Fruit fly (Drosophila melanogaster) whole organism, embryonic: ENCODE measurements around the gene CG14511.

Experiments used
- Bdp1 ChIP-seq: fragments of 200-800 bp; sonication (Bioruptor generic); optimal IDR thresholded peaks from 3 replicates; lab custom pipeline; 2016; ENCODE audit warnings: missing biosample characterization, missing genetic modification characterization
- Bteb2 ChIP-seq: fragments of 200-800 bp; sonication (Bioruptor generic); optimal IDR thresholded peaks from 2 replicates; lab custom pipeline; 2016; ENCODE audit warnings: missing biosample characterization, missing genetic modification characterization
- CG11247 ChIP-seq: fragments of 200-800 bp; sonication (Bioruptor generic); IDR thresholded peaks from 2 replicates; pipeline ENCODE4 v1.3.6; 2022; ENCODE audit warnings: missing biosample characterization, missing genetic modification characterization
- CG12942 ChIP-seq: fragments of 200-800 bp; sonication (Bioruptor generic); optimal IDR thresholded peaks from 3 replicates; lab custom pipeline; 2016; ENCODE audit warnings: missing biosample characterization, missing genetic modification characterization
- CG13775 ChIP-seq: fragments of 200-800 bp; sonication (Bioruptor generic); optimal IDR thresholded peaks from 3 replicates; lab custom pipeline; 2017; ENCODE audit warnings: missing biosample characterization, mild to moderate bottlenecking, missing genetic modification characterization
- CG15073 ChIP-seq: fragments of 200-800 bp; sonication (Bioruptor generic); optimal IDR thresholded peaks from 2 replicates; lab custom pipeline; 2016; ENCODE audit warnings: missing biosample characterization, missing genetic modification characterization
- CG1603 ChIP-seq: fragments of 200-800 bp; sonication (Bioruptor generic); optimal IDR thresholded peaks from 2 replicates; lab custom pipeline; 2019; ENCODE audit warnings: missing biosample characterization, mild to moderate bottlenecking, missing genetic modification characterization, moderate library complexity
- CG17612 ChIP-seq: fragments of 200-800 bp; sonication (Bioruptor generic); IDR thresholded peaks from 2 replicates; pipeline ENCODE4 v1.3.6; 2022; ENCODE audit warnings: missing biosample characterization, missing genetic modification characterization
- CG2116 ChIP-seq: fragments of 200-800 bp; sonication (Bioruptor generic); optimal IDR thresholded peaks from 3 replicates; lab custom pipeline; 2018; ENCODE audit warnings: missing biosample characterization, mild to moderate bottlenecking, missing genetic modification characterization
- CG2712 ChIP-seq: fragments of 200-800 bp; optimal IDR thresholded peaks from 3 replicates; lab custom pipeline; 2019; ENCODE audit warnings: missing biosample characterization, mild to moderate bottlenecking, missing genetic modification characterization, moderate library complexity
- CG3163 ChIP-seq: fragments of 200-800 bp; sonication (Bioruptor generic); optimal IDR thresholded peaks from 3 replicates; lab custom pipeline; 2016; ENCODE audit warnings: missing biosample characterization, missing genetic modification characterization
- CG4282 ChIP-seq: fragments of 200-800 bp; sonication (Bioruptor generic); optimal IDR thresholded peaks from 2 replicates; lab custom pipeline; 2016; ENCODE audit warnings: missing biosample characterization, missing genetic modification characterization
- CG4360 ChIP-seq: fragments of 200-800 bp; sonication (Bioruptor generic); IDR thresholded peaks from 2 replicates; pipeline ENCODE4 v1.3.6; 2022; ENCODE audit warnings: missing biosample characterization, missing genetic modification characterization
- CG5180 ChIP-seq: fragments of 200-800 bp; sonication (Bioruptor generic); optimal IDR thresholded peaks from 3 replicates; lab custom pipeline; 2017; ENCODE audit warnings: missing biosample characterization, missing genetic modification characterization, mild to moderate bottlenecking, moderate library complexity, missing genetic modification reagents
- CG6683 ChIP-seq: fragments of 200-800 bp; sonication (Bioruptor generic); optimal IDR thresholded peaks from 2 replicates; lab custom pipeline; 2017; ENCODE audit warnings: missing biosample characterization, mild to moderate bottlenecking, missing genetic modification characterization, missing genetic modification reagents
- CG7357 ChIP-seq: fragments of 200-800 bp; sonication (Bioruptor generic); IDR thresholded peaks from 3 replicates; pipeline ENCODE4 v1.3.6; 2022; ENCODE audit warnings: missing biosample characterization, missing genetic modification characterization
- CG7987 ChIP-seq: fragments of 200-800 bp; sonication (Bioruptor generic); optimal IDR thresholded peaks from 2 replicates; lab custom pipeline; 2018; ENCODE audit warnings: missing biosample characterization, mild to moderate bottlenecking, missing genetic modification characterization, moderate library complexity
- CoRest ChIP-seq: fragments of 200-800 bp; sonication (Bioruptor generic); optimal IDR thresholded peaks from 3 replicates; lab custom pipeline; 2018; ENCODE audit warnings: missing biosample characterization, mild to moderate bottlenecking, missing genetic modification characterization, moderate library complexity
- CrebB ChIP-seq: fragments of 200-800 bp; sonication (Bioruptor generic); optimal IDR thresholded peaks from 3 replicates; lab custom pipeline; 2018; ENCODE audit warnings: missing biosample characterization, mild to moderate bottlenecking, missing genetic modification characterization
- Dad ChIP-seq: fragments of 200-800 bp; sonication (Bioruptor generic); optimal IDR thresholded peaks from 3 replicates; lab custom pipeline; 2016; ENCODE audit warnings: missing biosample characterization, missing genetic modification characterization
- Dek ChIP-seq: fragments of 200-800 bp; sonication (Bioruptor generic); optimal IDR thresholded peaks from 3 replicates; lab custom pipeline; 2019; ENCODE audit warnings: missing biosample characterization, mild to moderate bottlenecking, missing genetic modification characterization, moderate library complexity
- HLH3B ChIP-seq: fragments of 200-800 bp; sonication (Bioruptor generic); IDR thresholded peaks from 2 replicates; pipeline ENCODE4 v1.3.6; 2022; ENCODE audit warnings: missing biosample characterization, missing genetic modification characterization
- Hand ChIP-seq: fragments of 200-800 bp; sonication (Bioruptor generic); optimal IDR thresholded peaks from 2 replicates; lab custom pipeline; 2017; ENCODE audit warnings: mild to moderate bottlenecking, missing biosample characterization, missing genetic modification reagents, missing genetic modification characterization
- Hmr ChIP-seq: fragments of 200-800 bp; sonication (Bioruptor generic); optimal IDR thresholded peaks from 3 replicates; lab custom pipeline; 2017; ENCODE audit warnings: mild to moderate bottlenecking, missing biosample characterization, missing genetic modification reagents, missing genetic modification characterization
- Hr51 ChIP-seq, 2 experiments: fragments of 200-800 bp; sonication (Bioruptor generic); optimal IDR thresholded peaks; 2 replicates in 1 of 2; 3 replicates in 1 of 2; lab custom pipeline; 2016 to 2018; ENCODE audit warnings: missing biosample characterization in 2 of 2, missing genetic modification characterization in 2 of 2, mild to moderate bottlenecking in 1 of 2, moderate library complexity in 1 of 2
- Kr ChIP-seq: fragments of 200-800 bp; sonication (Bioruptor generic); optimal IDR thresholded peaks from 2 replicates; lab custom pipeline; 2017; ENCODE audit warnings: missing biosample characterization, mild to moderate bottlenecking, missing genetic modification characterization
- NK7.1 ChIP-seq: fragments of 200-800 bp; sonication (Bioruptor generic); optimal IDR thresholded peaks from 3 replicates; lab custom pipeline; 2016; ENCODE audit warnings: missing biosample characterization, missing genetic modification characterization
- TFAM ChIP-seq: fragments of 200-800 bp; sonication (Bioruptor generic); optimal IDR thresholded peaks from 2 replicates; lab custom pipeline; 2017; ENCODE audit warnings: missing biosample characterization, missing genetic modification characterization, inconsistent platforms
- amos ChIP-seq: fragments of 200-800 bp; sonication (Bioruptor generic); IDR thresholded peaks from 2 replicates; pipeline ENCODE4 v1.3.6; 2022; ENCODE audit warnings: missing biosample characterization, missing genetic modification characterization; ENCODE audit not compliant: partially characterized antibody
- az2 ChIP-seq: fragments of 200-800 bp; sonication (Bioruptor generic); optimal IDR thresholded peaks from 3 replicates; lab custom pipeline; 2016; ENCODE audit warnings: missing biosample characterization, missing genetic modification characterization
- chn ChIP-seq: fragments of 200-800 bp; sonication (Bioruptor generic); optimal IDR thresholded peaks from 2 replicates; lab custom pipeline; 2016; ENCODE audit warnings: missing biosample characterization, missing genetic modification characterization
- dati ChIP-seq: fragments of 200-800 bp; sonication (Bioruptor generic); IDR thresholded peaks from 2 replicates; pipeline ENCODE4 v1.3.6; 2022; ENCODE audit warnings: missing biosample characterization, missing genetic modification characterization
- dysf ChIP-seq: fragments of 200-800 bp; sonication (Bioruptor generic); IDR thresholded peaks from 3 replicates; pipeline ENCODE4 v1.3.6; 2022; ENCODE audit warnings: missing biosample characterization, missing genetic modification characterization
- en ChIP-seq: fragments of 200-800 bp; sonication (Bioruptor generic); optimal IDR thresholded peaks from 2 replicates; lab custom pipeline; 2016; ENCODE audit warnings: missing biosample characterization, missing genetic modification characterization
- eve ChIP-seq, 2 experiments: fragments of >200 bp; optimal IDR thresholded peaks; 2 replicates each; lab custom pipeline; 2017; ENCODE audit warnings: missing biosample characterization in 2 of 2, missing genetic modification characterization in 2 of 2
- fu2 ChIP-seq: fragments of 200-800 bp; sonication (Bioruptor generic); optimal IDR thresholded peaks from 2 replicates; lab custom pipeline; 2016; ENCODE audit warnings: missing biosample characterization, missing genetic modification characterization
- gcm2 ChIP-seq: fragments of 200-800 bp; sonication (Bioruptor generic); optimal IDR thresholded peaks from 2 replicates; lab custom pipeline; 2016; ENCODE audit warnings: missing biosample characterization, missing genetic modification characterization
- h ChIP-seq: fragments of >200 bp; optimal IDR thresholded peaks from 2 replicates; lab custom pipeline; 2017
- jigr1 ChIP-seq: fragments of 200-800 bp; sonication (Bioruptor generic); IDR thresholded peaks from 3 replicates; pipeline ENCODE4 v1.3.6; 2022; ENCODE audit warnings: missing biosample characterization, missing genetic modification characterization
- kah ChIP-seq: fragments of 200-800 bp; sonication (Bioruptor generic); optimal IDR thresholded peaks from 2 replicates; lab custom pipeline; 2018; ENCODE audit warnings: missing biosample characterization, mild to moderate bottlenecking, missing genetic modification characterization
- mirr ChIP-seq: fragments of 200-800 bp; sonication (Bioruptor generic); optimal IDR thresholded peaks from 3 replicates; lab custom pipeline; 2018; ENCODE audit warnings: missing biosample characterization, mild to moderate bottlenecking, missing genetic modification characterization
- nau ChIP-seq: fragments of 200-800 bp; sonication (Bioruptor generic); optimal IDR thresholded peaks from 3 replicates; lab custom pipeline; 2017; ENCODE audit warnings: missing biosample characterization, mild to moderate bottlenecking, missing genetic modification characterization, missing genetic modification reagents
- p53 ChIP-seq: fragments of 200-800 bp; sonication (Bioruptor generic); optimal IDR thresholded peaks from 2 replicates; lab custom pipeline; 2016; ENCODE audit warnings: missing biosample characterization, missing genetic modification characterization
- sc ChIP-seq, 3 experiments: fragments of >200 bp in 2 of 3; fragments of 200-800 bp in 1 of 3; sonication (Bioruptor generic) in 1 of 3; optimal IDR thresholded peaks; 2 replicates in 2 of 3; 3 replicates in 1 of 3; lab custom pipeline; 2017; ENCODE audit warnings: mild to moderate bottlenecking in 1 of 3, missing biosample characterization in 1 of 3, missing genetic modification characterization in 1 of 3, missing genetic modification reagents in 1 of 3
- sr ChIP-seq: fragments of 200-800 bp; sonication (Bioruptor generic); IDR thresholded peaks from 3 replicates; pipeline ENCODE4 v1.3.6; 2022; ENCODE audit warnings: missing biosample characterization, missing genetic modification characterization
- ssp ChIP-seq: fragments of 200-800 bp; sonication (Bioruptor generic); IDR thresholded peaks from 2 replicates; pipeline ENCODE4 v1.3.6; 2022; ENCODE audit warnings: missing biosample characterization, missing genetic modification characterization
- vvl ChIP-seq: fragments of 200-800 bp; sonication (Bioruptor generic); IDR thresholded peaks from 2 replicates; pipeline ENCODE4 v1.3.6; 2022; ENCODE audit warnings: missing biosample characterization, missing genetic modification characterization
- zf30C ChIP-seq: fragments of 200-800 bp; sonication (Bioruptor generic); optimal IDR thresholded peaks from 3 replicates; lab custom pipeline; 2018; ENCODE audit warnings: missing biosample characterization, mild to moderate bottlenecking, missing genetic modification characterization

CG14511 gene

dm6 chr3R:29157418-29158398 lies 11.0 kb upstream of the CG14511 start, which contains the start of gene rdog (continued):
- peak; percentile 51; the same call in 1 of the 2 replicates for TF ChIP-seq ssp (GFP tag; lab: Robert Waterston, UW)
- 0 out of 2 replicates have a peak, but pooled peaks have one; percentile 37 for TF ChIP-seq CG11247 (GFP tag; lab: Robert Waterston, UW)
- peak; percentile 65 for TF ChIP-seq Bteb2 (GFP tag; lab: Kevin White, UChicago)
- peak; percentile 41 for TF ChIP-seq Dad (GFP tag; lab: Kevin White, UChicago)
- TF ChIP-seq Hand: peak; percentile 73
- peak; percentile 62 for TF ChIP-seq NK7.1 (GFP tag; lab: Kevin White, UChicago)
- peak; percentile 80 for TF ChIP-seq CG12942 (GFP tag; lab: Kevin White, UChicago)
- TF ChIP-seq sc (optimal IDR thresholded peaks at IDR 0.05; lab: Kevin White, UChicago): no peak
- peak; percentile 62 for TF ChIP-seq sc (GFP tag; optimal IDR thresholded peaks at IDR 0.05; lab: Kevin White, UChicago)
- TF ChIP-seq en (GFP tag; lab: Kevin White, UChicago): peak; percentile 63
- no peak for TF ChIP-seq jigr1 (GFP tag; lab: Robert Waterston, UW)
- TF ChIP-seq chn: peak; percentile 88
- peak; percentile 53 for TF ChIP-seq HLH3B
- no peak for TF ChIP-seq CG17612 (GFP tag; lab: Robert Waterston, UW)
- peak; percentile 86 for TF ChIP-seq CoRest (tag; lab: Kevin White, UChicago)
- peak; percentile 61 for TF ChIP-seq CG4282 (GFP tag; lab: Kevin White, UChicago)
- TF ChIP-seq Kr (GFP tag; lab: Kevin White, UChicago): peak; percentile 82
- peak; percentile 75 for TF ChIP-seq nau (GFP tag; lab: Kevin White, UChicago)
- peak; percentile 84 for TF ChIP-seq CG13775 (GFP tag; lab: Kevin White, UChicago)
- TF ChIP-seq h (lab: Kevin White, UChicago): no peak
- peak; percentile 65 for TF ChIP-seq Dek
- peak; percentile 75 for TF ChIP-seq Hmr (GFP tag; lab: Kevin White, UChicago)
- no peak for TF ChIP-seq eve (GFP tag; optimal IDR thresholded peaks at IDR 0.05; lab: Kevin White, UChicago)
- no peak; the same call in none of the 2 replicates for TF ChIP-seq CG4360 (GFP tag; lab: Robert Waterston, UW)
- no peak for TF ChIP-seq CG2712 (tag; lab: Kevin White, UChicago)
- TF ChIP-seq gcm2: peak; percentile 69
- TF ChIP-seq az2 (GFP tag; lab: Kevin White, UChicago): peak; percentile 88
- TF ChIP-seq TFAM (GFP tag; lab: Kevin White, UChicago): no peak
- TF ChIP-seq fu2 (GFP tag; lab: Kevin White, UChicago): peak; percentile 65
- no peak for TF ChIP-seq zf30C (GFP tag; lab: Kevin White, UChicago)
- no peak for TF ChIP-seq sr
- TF ChIP-seq kah (GFP tag; lab: Kevin White, UChicago): peak; percentile 59
- no peak for TF ChIP-seq CG6683 (GFP tag; lab: Kevin White, UChicago)
- TF ChIP-seq CG3163: peak; percentile 69
- no peak for TF ChIP-seq dati (GFP tag; lab: Robert Waterston, UW)
- no peak for TF ChIP-seq CG15073 (GFP tag; lab: Kevin White, UChicago)
- peak; percentile 68 for TF ChIP-seq CrebB
- TF ChIP-seq CG2116: peak; percentile 69
- peak; percentile 57 for TF ChIP-seq CG5180 (GFP tag; lab: Kevin White, UChicago)
- peak; percentile 56; the same call in 1 of the 2 replicates for TF ChIP-seq vvl
- TF ChIP-seq amos (GFP tag; lab: Robert Waterston, UW): peak; percentile 43; the same call in 1 of the 2 replicates
- peak; percentile 57 for TF ChIP-seq mirr (GFP tag; lab: Kevin White, UChicago)
- TF ChIP-seq Bdp1 (GFP tag; lab: Kevin White, UChicago): peak; percentile 71
- peak; percentile 72 to 80 for TF ChIP-seq Hr51 (GFP tag; optimal IDR thresholded peaks at IDR 0.05; lab: Kevin White, UChicago)
- TF ChIP-seq CG7987: peak; percentile 46
- TF ChIP-seq CG1603: peak; percentile 77
- TF ChIP-seq p53: peak; percentile 42
- peak; percentile 56; the same call in 2 of the 3 replicates for TF ChIP-seq CG7357 (GFP tag; lab: Robert Waterston, UW)
- peak; percentile 77 for TF ChIP-seq dysf
